Worm (Caenorhabditis elegans) whole organism, L1 larva: ENCODE results near the gene clec-132.

Source experiments
- ceh-8 ChIP-seq: fragments of 200-800 bp; sonication (Bioruptor generic); optimal IDR thresholded peaks from 2 replicates; lab custom pipeline; 2018; ENCODE audit warnings: mild to moderate bottlenecking, missing genetic modification characterization, moderate library complexity, missing compliant biosample characterization
- elt-2 ChIP-seq: sonication (generic microtip); optimal IDR thresholded peaks from 2 replicates; lab custom pipeline; 2016; ENCODE audit warnings: missing genetic modification characterization, mild to moderate bottlenecking, inconsistent platforms, missing compliant biosample characterization, missing genetic modification reagents
- elt-3 ChIP-seq, 6 experiments: fragments of 150-350 bp in 1 of 6; sonication (generic microtip); optimal IDR thresholded peaks; 2 replicates each; lab custom pipeline; 2017 to 2018; ENCODE audit warnings: missing biosample characterization in 6 of 6, missing genetic modification characterization in 6 of 6, inconsistent platforms in 1 of 6
- hlh-4 ChIP-seq: sonication (generic microtip); optimal IDR thresholded peaks from 2 replicates; lab custom pipeline; 2016; ENCODE audit warnings: mild to moderate bottlenecking, missing genetic modification characterization, missing compliant biosample characterization
- lin-39 ChIP-seq: fragments of 150-350 bp; optimal IDR thresholded peaks from 2 replicates; lab custom pipeline; 2014; ENCODE audit warnings: missing biosample characterization, missing genetic modification reagents, missing genetic modification characterization

ce11 chrII:3609764-3610163 lies 32.9 kb downstream of the clec-132 start, which contains the start of gene Y49F6A.5:
- TF ChIP-seq lin-39 (tag; lab: Kevin White, UChicago): no peak
- no peak for TF ChIP-seq elt-3 (tag; optimal IDR thresholded peaks at IDR 0.05; lab: Kevin White, UChicago)
- no peak for TF ChIP-seq elt-2 (tag; lab: Kevin White, UChicago)
- TF ChIP-seq ceh-8 (GFP tag; lab: Kevin White, UChicago): no peak
- TF ChIP-seq hlh-4 (tag; lab: Kevin White, UChicago): no peak
